Fruit fly (Drosophila melanogaster): ENCODE measurements around the gene Fntb.

The Fntb gene

dm6 chr3R:16385586-16385985 lies 47.2 kb upstream of the Fntb start (continued):
- TF ChIP-seq Doc3 (GFP tag; IDR thresholded peaks at IDR 0.05; ENCODE audit: partially characterized antibody), result no peak
- TF ChIP-seq CG13775 (GFP tag; optimal IDR thresholded peaks at IDR 0.05), result no peak
- TF ChIP-seq CG9932 (GFP tag; IDR thresholded peaks at IDR 0.05), result no peak
- no peak for TF ChIP-seq CG6765 (GFP tag; optimal IDR thresholded peaks at IDR 0.05)

dm6 chr3R:16387039-16387438 lies 45.8 kb upstream of the Fntb start:
- 0 out of 2 replicates have a peak, but pooled peaks have one; percentile 27 for TF ChIP-seq ro (GFP tag; IDR thresholded peaks at IDR 0.05)
- TF ChIP-seq PHDP (tag; optimal IDR thresholded peaks at IDR 0.05), result no peak
- no peak for TF ChIP-seq tin (GFP tag; optimal IDR thresholded peaks at IDR 0.05)
- TF ChIP-seq CG17385 (GFP tag; optimal IDR thresholded peaks at IDR 0.05), result no peak

DNA sequence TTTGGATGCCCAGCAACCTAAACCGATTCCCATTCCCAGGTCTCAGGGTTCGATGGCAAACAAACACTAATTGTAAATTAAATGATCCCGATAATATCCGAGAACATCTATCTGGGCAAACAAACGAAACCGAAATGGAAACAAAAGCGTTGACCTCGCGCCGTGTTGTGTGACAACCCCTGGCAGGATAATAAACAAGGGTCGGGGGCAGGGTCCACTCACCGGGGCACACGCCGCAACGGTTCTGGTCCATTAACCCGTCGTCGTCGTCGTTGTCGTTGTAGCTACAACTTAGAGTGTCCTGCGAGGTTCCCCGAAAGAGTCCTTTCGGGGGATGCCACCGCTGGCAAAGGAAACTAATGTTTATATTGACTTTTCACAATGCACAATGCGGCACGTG lies 43.7 kb upstream of the Fntb start:
- no peak for TF ChIP-seq CG7357 (GFP tag; IDR thresholded peaks at IDR 0.05)
- no peak for TF ChIP-seq CG17359 (tag; optimal IDR thresholded peaks at IDR 0.05)
- no peak for TF ChIP-seq esg (GFP tag; conservative IDR thresholded peaks at IDR 0.05)
- no peak for TF ChIP-seq dm (GFP tag; optimal IDR thresholded peaks at IDR 0.05)
- TF ChIP-seq ap (GFP tag; IDR thresholded peaks at IDR 0.05), result no peak
- TF ChIP-seq CG11398 (GFP tag; optimal IDR thresholded peaks at IDR 0.05), result no peak
- no peak for TF ChIP-seq CG12299 (tag; optimal IDR thresholded peaks at IDR 0.05)
- TF ChIP-seq CG1529 (GFP tag; optimal IDR thresholded peaks at IDR 0.05), result no peak
- no peak for TF ChIP-seq dan (GFP tag; IDR thresholded peaks at IDR 0.05)
- peak; percentile 22 for TF ChIP-seq Ets65A (GFP tag)
- TF ChIP-seq gro (GFP tag; optimal IDR thresholded peaks at IDR 0.05), result no peak
- peak; percentile 82 for TF ChIP-seq D (optimal IDR thresholded peaks at IDR 0.05)
- TF ChIP-seq D (GFP tag; optimal IDR thresholded peaks at IDR 0.05), result no peak
- no peak for TF ChIP-seq CG31224 (GFP tag; IDR thresholded peaks at IDR 0.05)
- TF ChIP-seq pros (GFP tag; optimal IDR thresholded peaks at IDR 0.05), result peak; percentile 25
- TF ChIP-seq ac (GFP tag; optimal IDR thresholded peaks at IDR 0.05), result no peak
- TF ChIP-seq zen (tag; optimal IDR thresholded peaks at IDR 0.05), result peak; percentile 51
- no peak for TF ChIP-seq HmgZ (tag; optimal IDR thresholded peaks at IDR 0.05)
- peak in 1 of 2 experiments; percentile 43 for TF ChIP-seq tll (GFP tag; optimal IDR thresholded peaks at IDR 0.05)
- no peak for TF ChIP-seq bigmax (GFP tag; optimal IDR thresholded peaks at IDR 0.05)
- TF ChIP-seq bsh (GFP tag; optimal IDR thresholded peaks at IDR 0.05), result no peak
- TF ChIP-seq CG10431 (GFP tag; optimal IDR thresholded peaks at IDR 0.05), result no peak
- no peak for TF ChIP-seq CG1233 (GFP tag; optimal IDR thresholded peaks at IDR 0.05)
- TF ChIP-seq btn (GFP tag; optimal IDR thresholded peaks at IDR 0.05), result no peak
- TF ChIP-seq CG8944 (GFP tag; optimal IDR thresholded peaks at IDR 0.05), result no peak

DNA sequence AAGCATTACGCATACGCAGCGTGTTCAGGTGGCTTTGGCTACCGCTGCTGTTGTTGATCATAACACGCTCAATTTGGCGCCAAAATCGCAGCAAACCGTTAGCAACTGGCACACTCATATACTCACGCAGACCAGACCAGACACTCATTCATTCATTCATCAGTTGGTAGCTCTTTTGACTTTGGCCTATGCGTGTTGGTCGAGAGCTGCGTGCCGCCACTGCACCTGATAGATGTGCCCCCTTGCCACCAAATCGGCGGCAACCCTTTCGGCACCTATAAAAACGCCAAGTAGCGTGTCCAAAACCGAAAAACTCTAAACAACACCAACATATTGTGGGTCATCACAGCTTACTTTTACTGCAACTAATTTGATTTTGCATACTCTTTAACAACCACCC lies 38.3 kb upstream of the Fntb start:
- peak; percentile 20; the same call in 1 of the 2 replicates for TF ChIP-seq CG14441 (GFP tag; IDR thresholded peaks at IDR 0.05)
- no peak for TF ChIP-seq CG7357 (GFP tag; IDR thresholded peaks at IDR 0.05)
- no peak for TF ChIP-seq ash1 (GFP tag; optimal IDR thresholded peaks at IDR 0.05)
- no peak for TF ChIP-seq CG3995 (GFP tag; optimal IDR thresholded peaks at IDR 0.05)
- no peak for TF ChIP-seq CHES-1-like (GFP tag; optimal IDR thresholded peaks at IDR 0.05)
- TF ChIP-seq Sin3A (optimal IDR thresholded peaks at IDR 0.05), result no peak
- no peak for TF ChIP-seq CG9727 (GFP tag; optimal IDR thresholded peaks at IDR 0.05)
- no peak for TF ChIP-seq CG30020 (tag; optimal IDR thresholded peaks at IDR 0.05)
- no peak for TF ChIP-seq dmrt99B (tag; optimal IDR thresholded peaks at IDR 0.05)

All from whole organism, embryonic.